Fruit fly (Drosophila melanogaster) whole organism, embryonic: ENCODE data around the gene Vlet.

Source experiments
- ATbp ChIP-seq: fragments of 200-800 bp; sonication (Bioruptor generic); optimal IDR thresholded peaks from 2 replicates; lab custom pipeline; 2017; ENCODE audit warnings: missing biosample characterization, mild to moderate bottlenecking, missing genetic modification characterization, missing genetic modification reagents
- Bteb2 ChIP-seq: fragments of 200-800 bp; sonication (Bioruptor generic); optimal IDR thresholded peaks from 2 replicates; lab custom pipeline; 2016; ENCODE audit warnings: missing biosample characterization, missing genetic modification characterization
- CG11560 ChIP-seq: fragments of 200-800 bp; sonication (Bioruptor generic); IDR thresholded peaks from 3 replicates; pipeline ENCODE4 v1.3.6; 2022; ENCODE audit warnings: missing biosample characterization, missing genetic modification characterization
- CG13424 ChIP-seq: fragments of 200-800 bp; sonication (Bioruptor generic); optimal IDR thresholded peaks from 2 replicates; lab custom pipeline; 2019; ENCODE audit warnings: missing biosample characterization, mild to moderate bottlenecking, missing genetic modification characterization, moderate library complexity
- CG14860 ChIP-seq: fragments of 200-800 bp; sonication (Bioruptor generic); IDR thresholded peaks from 3 replicates; pipeline ENCODE4 v1.3.6; 2022; ENCODE audit warnings: missing biosample characterization, missing genetic modification characterization; ENCODE audit not compliant: partially characterized antibody
- CG17912 ChIP-seq: fragments of 200-800 bp; sonication (Bioruptor generic); optimal IDR thresholded peaks from 2 replicates; lab custom pipeline; 2018; ENCODE audit warnings: missing biosample characterization, mild to moderate bottlenecking, missing genetic modification characterization
- CG18764 ChIP-seq: fragments of 200-800 bp; sonication (Bioruptor generic); optimal IDR thresholded peaks from 3 replicates; lab custom pipeline; 2016; ENCODE audit warnings: missing biosample characterization, missing genetic modification characterization
- CG2129 ChIP-seq: fragments of 200-800 bp; sonication (Bioruptor generic); IDR thresholded peaks from 2 replicates; pipeline ENCODE4 v1.3.6; 2022; ENCODE audit warnings: missing biosample characterization, missing genetic modification characterization; ENCODE audit not compliant: partially characterized antibody
- CG2199 ChIP-seq: fragments of 200-800 bp; sonication (Bioruptor generic); IDR thresholded peaks from 3 replicates; pipeline ENCODE4 v1.3.6; 2022; ENCODE audit warnings: missing biosample characterization, missing genetic modification characterization
- CG3065 ChIP-seq: fragments of 200-800 bp; sonication (Bioruptor generic); optimal IDR thresholded peaks from 2 replicates; lab custom pipeline; 2016; ENCODE audit warnings: missing biosample characterization, missing genetic modification characterization
- CG31388 ChIP-seq: fragments of 200-800 bp; sonication (Bioruptor generic); optimal IDR thresholded peaks from 2 replicates; lab custom pipeline; 2016; ENCODE audit warnings: missing biosample characterization, missing genetic modification characterization
- CG4328 ChIP-seq: fragments of 200-800 bp; sonication (Bioruptor generic); optimal IDR thresholded peaks from 3 replicates; lab custom pipeline; 2017; ENCODE audit warnings: missing biosample characterization, missing genetic modification reagents, missing genetic modification characterization
- CG6689 ChIP-seq: fragments of 200-800 bp; sonication (Bioruptor generic); IDR thresholded peaks from 2 replicates; pipeline ENCODE4 v1.3.6; 2022; ENCODE audit warnings: missing biosample characterization, missing genetic modification characterization
- CG9727 ChIP-seq: fragments of 200-800 bp; sonication (Bioruptor generic); optimal IDR thresholded peaks from 3 replicates; lab custom pipeline; 2017; ENCODE audit warnings: missing biosample characterization, mild to moderate bottlenecking, missing genetic modification characterization
- CG9797 ChIP-seq: fragments of 200-800 bp; sonication (Bioruptor generic); optimal IDR thresholded peaks from 3 replicates; lab custom pipeline; 2018; ENCODE audit warnings: missing biosample characterization, mild to moderate bottlenecking, missing genetic modification characterization
- Doc3 ChIP-seq: fragments of 200-800 bp; sonication (Bioruptor generic); IDR thresholded peaks from 3 replicates; pipeline ENCODE4 v1.3.6; 2022; ENCODE audit warnings: missing biosample characterization, missing genetic modification characterization; ENCODE audit not compliant: partially characterized antibody
- Eip74EF ChIP-seq, 2 experiments: fragments of 200-800 bp in 1 of 2; fragments of >200 bp in 1 of 2; sonication (Bioruptor generic) in 1 of 2; optimal IDR thresholded peaks; 2 replicates each; lab custom pipeline; 2017 to 2019; ENCODE audit warnings: missing biosample characterization in 2 of 2, missing genetic modification characterization in 2 of 2, mild to moderate bottlenecking in 1 of 2, moderate library complexity in 1 of 2
- Ets97D ChIP-seq: fragments of 200-800 bp; sonication (Bioruptor generic); optimal IDR thresholded peaks from 3 replicates; lab custom pipeline; 2016; ENCODE audit warnings: missing biosample characterization, missing genetic modification characterization
- Gug ChIP-seq: fragments of 200-800 bp; sonication (Bioruptor generic); IDR thresholded peaks from 4 replicates; pipeline ENCODE4 v1.3.6; 2022; ENCODE audit warnings: missing biosample characterization, missing genetic modification characterization
- HLH3B ChIP-seq: fragments of 200-800 bp; sonication (Bioruptor generic); IDR thresholded peaks from 2 replicates; pipeline ENCODE4 v1.3.6; 2022; ENCODE audit warnings: missing biosample characterization, missing genetic modification characterization
- Lhr ChIP-seq: fragments of 200-800 bp; sonication (Bioruptor generic); optimal IDR thresholded peaks from 3 replicates; lab custom pipeline; 2017; ENCODE audit warnings: mild to moderate bottlenecking, missing biosample characterization, missing genetic modification reagents, missing genetic modification characterization
- Nf-YB ChIP-seq: fragments of 200-800 bp; sonication (Bioruptor generic); optimal IDR thresholded peaks from 3 replicates; lab custom pipeline; 2019; ENCODE audit warnings: missing biosample characterization, mild to moderate bottlenecking, missing genetic modification characterization, moderate library complexity
- Rx ChIP-seq: fragments of 200-800 bp; sonication (Bioruptor generic); IDR thresholded peaks from 2 replicates; pipeline ENCODE4 v1.3.6; 2022; ENCODE audit warnings: missing biosample characterization, missing genetic modification characterization
- Sox100B ChIP-seq: fragments of 200-800 bp; sonication (Bioruptor generic); optimal IDR thresholded peaks from 3 replicates; lab custom pipeline; 2018; ENCODE audit warnings: missing biosample characterization, mild to moderate bottlenecking, missing genetic modification characterization
- YL-1 ChIP-seq: fragments of 200-800 bp; sonication (Bioruptor generic); optimal IDR thresholded peaks from 3 replicates; lab custom pipeline; 2017; ENCODE audit warnings: missing biosample characterization, mild to moderate bottlenecking, missing genetic modification characterization
- btn ChIP-seq: fragments of 200-800 bp; sonication (Bioruptor generic); optimal IDR thresholded peaks from 2 replicates; lab custom pipeline; 2016; ENCODE audit warnings: missing biosample characterization, missing genetic modification characterization
- cato ChIP-seq: fragments of 200-800 bp; sonication (Bioruptor generic); optimal IDR thresholded peaks from 2 replicates; lab custom pipeline; 2016; ENCODE audit warnings: missing biosample characterization, missing genetic modification characterization, borderline replicate concordance
- ems ChIP-seq: fragments of 200-800 bp; sonication (Bioruptor generic); optimal IDR thresholded peaks from 3 replicates; lab custom pipeline; 2016; ENCODE audit warnings: missing biosample characterization, missing genetic modification characterization
- esg ChIP-seq: fragments of 200-800 bp; sonication (Bioruptor generic); conservative IDR thresholded peaks from 2 replicates; pipeline ENCODE4 v1.3.6; 2022; ENCODE audit warnings: missing biosample characterization, missing genetic modification characterization
- fd102C ChIP-seq: fragments of 200-800 bp; sonication (Bioruptor generic); optimal IDR thresholded peaks from 2 replicates; lab custom pipeline; 2018; ENCODE audit warnings: missing biosample characterization, mild to moderate bottlenecking, missing genetic modification characterization, moderate library complexity
- insv ChIP-seq, 2 experiments: fragments of 200-800 bp; sonication (Bioruptor generic); optimal IDR thresholded peaks; 3 replicates each; lab custom pipeline; 2016 to 2018; ENCODE audit warnings: missing biosample characterization in 2 of 2, missing genetic modification characterization in 2 of 2
- jigr1 ChIP-seq: fragments of 200-800 bp; sonication (Bioruptor generic); IDR thresholded peaks from 3 replicates; pipeline ENCODE4 v1.3.6; 2022; ENCODE audit warnings: missing biosample characterization, missing genetic modification characterization
- ken ChIP-seq: fragments of 200-800 bp; sonication (Bioruptor generic); IDR thresholded peaks from 3 replicates; pipeline ENCODE4 v1.3.6; 2022; ENCODE audit warnings: missing biosample characterization, missing genetic modification characterization
- klu ChIP-seq: fragments of 200-800 bp; sonication (Bioruptor generic); IDR thresholded peaks from 2 replicates; pipeline ENCODE4 v1.3.6; 2022; ENCODE audit warnings: missing biosample characterization, missing genetic modification characterization
- lmd ChIP-seq: fragments of 200-800 bp; sonication (Bioruptor generic); IDR thresholded peaks from 2 replicates; pipeline ENCODE4 v1.3.6; 2022; ENCODE audit warnings: missing biosample characterization, missing genetic modification characterization
- mam ChIP-seq: fragments of 200-800 bp; sonication (Bioruptor generic); optimal IDR thresholded peaks from 3 replicates; lab custom pipeline; 2016; ENCODE audit warnings: missing biosample characterization, missing genetic modification characterization
- nom ChIP-seq: fragments of 200-800 bp; sonication (Bioruptor generic); optimal IDR thresholded peaks from 2 replicates; lab custom pipeline; 2017; ENCODE audit warnings: missing biosample characterization, missing genetic modification characterization, mild to moderate bottlenecking, moderate library complexity, missing genetic modification reagents
- onecut ChIP-seq: fragments of 200-800 bp; sonication (Bioruptor generic); IDR thresholded peaks from 2 replicates; pipeline ENCODE4 v1.3.6; 2022; ENCODE audit warnings: missing biosample characterization, missing genetic modification characterization
- pum ChIP-seq: fragments of 200-800 bp; sonication (Bioruptor generic); optimal IDR thresholded peaks from 2 replicates; lab custom pipeline; 2016; ENCODE audit warnings: missing biosample characterization, missing genetic modification characterization
- rib ChIP-seq: fragments of 200-800 bp; sonication (Bioruptor generic); IDR thresholded peaks from 2 replicates; pipeline ENCODE4 v1.3.6; 2022; ENCODE audit warnings: missing biosample characterization, missing genetic modification characterization
- seq ChIP-seq: fragments of 200-800 bp; sonication (Bioruptor generic); IDR thresholded peaks from 2 replicates; pipeline ENCODE4 v1.3.6; 2022; ENCODE audit warnings: missing biosample characterization, missing genetic modification characterization
- sqz ChIP-seq: fragments of 200-800 bp; sonication (Bioruptor generic); optimal IDR thresholded peaks from 3 replicates; lab custom pipeline; 2018; ENCODE audit warnings: missing biosample characterization, mild to moderate bottlenecking, missing genetic modification characterization
- tup ChIP-seq: fragments of 200-800 bp; sonication (Bioruptor generic); optimal IDR thresholded peaks from 2 replicates; lab custom pipeline; 2016; ENCODE audit warnings: missing biosample characterization, mild to moderate bottlenecking, missing genetic modification characterization, moderate library complexity
- unc-4 ChIP-seq: fragments of 200-800 bp; sonication (Bioruptor generic); IDR thresholded peaks from 2 replicates; pipeline ENCODE4 v1.3.6; 2022; ENCODE audit warnings: missing biosample characterization, missing genetic modification characterization; ENCODE audit not compliant: partially characterized antibody
- wek ChIP-seq: fragments of 200-800 bp; sonication (Bioruptor generic); optimal IDR thresholded peaks from 3 replicates; lab custom pipeline; 2018; ENCODE audit warnings: missing biosample characterization, mild to moderate bottlenecking, missing genetic modification characterization, moderate library complexity
- zen ChIP-seq: fragments of 200-800 bp; sonication (Bioruptor generic); optimal IDR thresholded peaks from 3 replicates; lab custom pipeline; 2018; ENCODE audit warnings: missing biosample characterization, mild to moderate bottlenecking, missing genetic modification characterization, moderate library complexity
- zen2 ChIP-seq: fragments of 200-800 bp; sonication (Bioruptor generic); IDR thresholded peaks from 3 replicates; pipeline ENCODE4 v1.3.6; 2022; ENCODE audit warnings: missing biosample characterization, missing genetic modification characterization; ENCODE audit not compliant: partially characterized antibody

Vlet gene

dm6 chrX:11681558-11682551, 3.5 kb upstream of the Vlet start (continued):
- TF ChIP-seq Gug (GFP tag; lab: Robert Waterston, UW) (no peak), jigr1 (GFP tag; lab: Robert Waterston, UW) (no peak), YL-1 (peak; percentile 27), HLH3B (GFP tag; lab: Robert Waterston, UW) (0 out of 2 replicates have a peak, but pooled peaks have one; percentile 11), rib (GFP tag; lab: Robert Waterston, UW) (no peak), sqz (GFP tag; lab: Kevin White, UChicago) (peak; percentile 19), cato (GFP tag; lab: Kevin White, UChicago) (no peak), unc-4 (GFP tag; lab: Robert Waterston, UW) (peak; percentile 67; the same call in 1 of the 2 replicates), zen2 (GFP tag; lab: Robert Waterston, UW) (no peak), Doc3 (GFP tag; lab: Robert Waterston, UW) (0 out of 3 replicates have a peak, but pooled peaks have one; percentile 42), tup (GFP tag; lab: Kevin White, UChicago) (no peak), CG4328 (GFP tag; lab: Kevin White, UChicago) (peak; percentile 70), ken (GFP tag; lab: Robert Waterston, UW) (0 out of 3 replicates have a peak, but pooled peaks have one; percentile 30), Lhr (GFP tag; lab: Kevin White, UChicago) (peak; percentile 0), Bteb2 (GFP tag; lab: Kevin White, UChicago) (peak; percentile 71), Rx (GFP tag; lab: Robert Waterston, UW) (no peak), mam (GFP tag; lab: Kevin White, UChicago) (peak; percentile 77), klu (no peak), CG31388 (GFP tag; lab: Kevin White, UChicago) (no peak), insv (GFP tag; optimal IDR thresholded peaks at IDR 0.05; lab: Kevin White, UChicago) (peak in 1 of 2 experiments; percentile 31), CG9797 (GFP tag; lab: Kevin White, UChicago) (peak; percentile 2), esg (no peak), CG3065 (GFP tag; lab: Kevin White, UChicago) (no peak), Nf-YB (GFP tag; lab: Kevin White, UChicago) (peak; percentile 49), seq (GFP tag; lab: Robert Waterston, UW) (peak; percentile 12; the same call in 1 of the 2 replicates), ATbp (no peak), CG14860 (GFP tag; lab: Robert Waterston, UW) (no peak), wek (peak; percentile 24), onecut (GFP tag; lab: Robert Waterston, UW) (peak; percentile 9; the same call in 1 of the 2 replicates), CG18764 (GFP tag; lab: Kevin White, UChicago) (peak; percentile 58), zen (tag; lab: Kevin White, UChicago) (peak; percentile 10), Sox100B (GFP tag; lab: Kevin White, UChicago) (peak; percentile 50), CG11560 (tag; lab: Robert Waterston, UW) (0 out of 3 replicates have a peak, but pooled peaks have one; percentile 15), btn (GFP tag; lab: Kevin White, UChicago) (no peak), Ets97D (GFP tag; lab: Kevin White, UChicago) (peak; percentile 57), ems (GFP tag; lab: Kevin White, UChicago) (peak; percentile 43), CG13424 (tag; lab: Kevin White, UChicago) (peak; percentile 79), CG17912 (GFP tag; lab: Kevin White, UChicago) (peak; percentile 23), nom (GFP tag; lab: Kevin White, UChicago) (peak; percentile 75), CG2129 (GFP tag; lab: Robert Waterston, UW) (peak; percentile 34; the same call in 1 of the 2 replicates), fd102C (no peak), pum (GFP tag; lab: Kevin White, UChicago) (peak; percentile 62), Eip74EF (GFP tag; optimal IDR thresholded peaks at IDR 0.05; lab: Kevin White, UChicago) (peak in 1 of 2 experiments; percentile 52), lmd (peak; percentile 46; the same call in 1 of the 2 replicates), CG2199 (no peak), CG6689 (GFP tag; lab: Robert Waterston, UW) (peak; percentile 50), CG9727 (GFP tag; lab: Kevin White, UChicago) (peak; percentile 34)
